Worm (Caenorhabditis elegans): ENCODE results near the gene Y54G2A.15.

Gene Y54G2A.15

ce11 chrIV:2891535-2892233 is 47.9 kb upstream of the Y54G2A.15 start:
- TF ChIP-seq ref-2 (tag; optimal IDR thresholded peaks at IDR 0.05) = peak; percentile 42
- no peak for TF ChIP-seq che-1 (tag; optimal IDR thresholded peaks at IDR 0.05)
- peak; percentile 47 for TF ChIP-seq dmd-4 (tag; optimal IDR thresholded peaks at IDR 0.05; ENCODE audit: borderline replicate concordance)

ce11 chrIV:2890401-2890952 is 46.7 kb upstream of the Y54G2A.15 start, which contains the start of the genes nprt-1 and dib-1:
nprt-1 (minus strand) TSS chrIV:2890451.
dib-1 (plus strand) TSS chrIV:2890882.
- TF ChIP-seq nfya-1 (tag; optimal IDR thresholded peaks at IDR 0.05) = peak; percentile 52
- TF ChIP-seq unc-42 (tag; optimal IDR thresholded peaks at IDR 0.05) = peak; percentile 31
- peak; percentile 11 for TF ChIP-seq ceh-48 (tag; optimal IDR thresholded peaks at IDR 0.05)
- TF ChIP-seq dve-1 (tag; optimal IDR thresholded peaks at IDR 0.05) = no peak

- TF ChIP-seq ref-2 (tag; optimal IDR thresholded peaks at IDR 0.05) (peak; percentile 7), pha-4 (tag; optimal IDR thresholded peaks at IDR 0.05) (no peak), pag-3 (tag; optimal IDR thresholded peaks at IDR 0.05; ENCODE audit: borderline replicate concordance) (no peak), zip-5 (tag; optimal IDR thresholded peaks at IDR 0.05) (no peak), ahr-1 (tag; optimal IDR thresholded peaks at IDR 0.05) (no peak), unc-55 (GFP tag; optimal IDR thresholded peaks at IDR 0.05) (no peak), hlh-30 (tag; optimal IDR thresholded peaks at IDR 0.05; ENCODE audit: insufficient read depth) (no peak)
These were observed 44.8 kb upstream of the Y54G2A.15 start for ce11 chrIV:2888496-2889101.

- TF ChIP-seq K09A11.1 (tag; optimal IDR thresholded peaks at IDR 0.05; ENCODE audit: insufficient read depth) = no peak
- no peak for TF ChIP-seq dmd-4 (tag; optimal IDR thresholded peaks at IDR 0.05; ENCODE audit: borderline replicate concordance)
- no peak for TF ChIP-seq sox-2 (GFP tag; IDR thresholded peaks at IDR 0.05)
- no peak for TF ChIP-seq pha-4 (tag; optimal IDR thresholded peaks at IDR 0.05)
- no peak for TF ChIP-seq pros-1 (tag; optimal IDR thresholded peaks at IDR 0.05)
- TF ChIP-seq madf-2 (tag; optimal IDR thresholded peaks at IDR 0.05) = no peak
- no peak for TF ChIP-seq elt-4 (tag; optimal IDR thresholded peaks at IDR 0.05)
- peak; percentile 13 for TF ChIP-seq mec-3 (tag; optimal IDR thresholded peaks at IDR 0.05; ENCODE audit: borderline replicate concordance)
- TF ChIP-seq nhr-232 (tag; optimal IDR thresholded peaks at IDR 0.05) = no peak
These were observed 43.5 kb upstream of the Y54G2A.15 start for ce11 chrIV:2887245-2887644.

ce11 chrIV:2886655-2887054 is 42.9 kb upstream of the Y54G2A.15 start, which contains the start of gene dml-1:
dml-1 (plus strand) TSS chrIV:2886955.
- TF ChIP-seq mec-3 (tag; optimal IDR thresholded peaks at IDR 0.05; ENCODE audit: borderline replicate concordance) = no peak
- no peak for TF ChIP-seq hlh-13 (GFP tag; optimal IDR thresholded peaks at IDR 0.05)
- TF ChIP-seq hlh-6 (tag; optimal IDR thresholded peaks at IDR 0.05) = no peak
- no peak for TF ChIP-seq pqm-1 (tag; optimal IDR thresholded peaks at IDR 0.05)
- TF ChIP-seq nfya-1 (tag; optimal IDR thresholded peaks at IDR 0.05) = peak; percentile 64

ce11 chrIV:2885260-2885659 is 41.5 kb upstream of the Y54G2A.15 start:
- peak; percentile 20 for TF ChIP-seq unc-55 (GFP tag; optimal IDR thresholded peaks at IDR 0.05)
- TF ChIP-seq ceh-48 (tag; optimal IDR thresholded peaks at IDR 0.05) = no peak

ce11 chrIV:2864743-2865142 is 21.0 kb upstream of the Y54G2A.15 start, which contains the start of gene Y54G2A.16:
Y54G2A.16 (minus strand) TSS chrIV:2864843.
- TF ChIP-seq ceh-6 (GFP tag; optimal IDR thresholded peaks at IDR 0.05) = no peak
- no peak for TF ChIP-seq pax-1 (tag; optimal IDR thresholded peaks at IDR 0.05)
- no peak for TF ChIP-seq hlh-8 (tag; optimal IDR thresholded peaks at IDR 0.05)
- no peak for TF ChIP-seq ceh-22 (tag; optimal IDR thresholded peaks at IDR 0.05)
- no peak for TF ChIP-seq madf-2 (tag; optimal IDR thresholded peaks at IDR 0.05)
- no peak for TF ChIP-seq sdc-2 (tag; optimal IDR thresholded peaks at IDR 0.05)
- TF ChIP-seq ztf-16 (tag; optimal IDR thresholded peaks at IDR 0.05) = no peak
- no peak for TF ChIP-seq elt-2 (tag; optimal IDR thresholded peaks at IDR 0.05)
- no peak for TF ChIP-seq ceh-18 (tag; optimal IDR thresholded peaks at IDR 0.05)
- TF ChIP-seq C38D4.7 (GFP tag; optimal IDR thresholded peaks at IDR 0.05) = no peak
- TF ChIP-seq unc-42 (tag; optimal IDR thresholded peaks at IDR 0.05) = no peak
- TF ChIP-seq ahr-1 (tag; optimal IDR thresholded peaks at IDR 0.05) = no peak
- TF ChIP-seq pha-2 (tag; optimal IDR thresholded peaks at IDR 0.05) = no peak
- no peak for TF ChIP-seq hlh-15 (tag; optimal IDR thresholded peaks at IDR 0.05)
- TF ChIP-seq fax-1 (tag; optimal IDR thresholded peaks at IDR 0.05) = no peak
- TF ChIP-seq hlh-30 (tag; optimal IDR thresholded peaks at IDR 0.05; ENCODE audit: insufficient read depth) = no peak
- TF ChIP-seq ceh-14 (tag; optimal IDR thresholded peaks at IDR 0.05) = no peak
- TF ChIP-seq nhr-11 (tag; optimal IDR thresholded peaks at IDR 0.05) = no peak

Data from whole organism, late embryonic.